Worm (Caenorhabditis elegans) whole organism, young adult: ENCODE data around the gene F35E12.9.
A peak's percentile ranks its signal among the peaks of the same experiment; 100 is the strongest.

Experiments
- B0261.1 ChIP-seq: sonication (generic microtip); optimal IDR thresholded peaks from 2 replicates; lab custom pipeline; 2016; ENCODE audit warnings: mild to moderate bottlenecking, missing genetic modification characterization, moderate library complexity, missing compliant biosample characterization
- hmg-20 ChIP-seq: fragments of 200-800 bp; sonication (Bioruptor generic); IDR thresholded peaks from 2 replicates; pipeline ENCODE4 v1.3.6; 2022; ENCODE audit warnings: missing genetic modification reagents, missing genetic modification characterization, missing compliant biosample characterization
- snpc-4 ChIP-seq, 5 experiments: fragments of 150-350 bp in 1 of 5; sonication (generic microtip) in 4 of 5; optimal IDR thresholded peaks; 2 replicates each; lab custom pipeline; 2014 to 2018; ENCODE audit warnings: missing genetic modification characterization in 5 of 5, missing biosample characterization in 3 of 5, antibody characterized with exemption in 2 of 5, mild to moderate bottlenecking in 2 of 5, missing compliant biosample characterization in 2 of 5, missing genotype in 2 of 5, moderate library complexity in 2 of 5, missing genetic modification reagents in 1 of 5
- ztf-18 ChIP-seq: sonication (generic microtip); optimal IDR thresholded peaks from 2 replicates; lab custom pipeline; 2016; ENCODE audit warnings: missing genotype, mild to moderate bottlenecking, missing genetic modification characterization, missing compliant biosample characterization

DNA sequence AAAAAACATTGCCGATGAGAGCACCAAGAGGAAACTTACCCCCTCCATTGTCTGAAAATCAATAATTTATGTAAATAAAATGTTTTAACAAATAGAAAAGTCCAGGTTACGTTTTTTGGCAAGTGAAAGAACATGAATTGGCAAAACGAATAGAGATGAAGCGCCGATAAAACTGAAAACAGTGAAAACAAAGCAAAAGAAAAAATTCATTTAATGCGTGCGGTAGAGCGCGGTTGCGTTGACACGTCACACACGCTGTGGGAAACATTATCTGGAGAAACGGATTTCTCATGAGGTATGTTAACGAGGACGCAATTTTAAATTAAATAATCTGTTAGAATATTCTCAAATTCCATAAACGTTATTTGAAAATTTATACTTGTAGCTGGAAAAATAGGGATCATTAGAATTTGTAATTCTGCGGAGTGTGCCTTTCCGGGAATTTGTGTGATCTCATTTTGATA is 29.7 kb downstream of the F35E12.9 start, which contains the start of gene zipt-9:
- TF ChIP-seq hmg-20 (GFP tag; lab: Robert Waterston, UW) (no peak), ztf-18 (peak; percentile 68), snpc-4 (GFP tag; optimal IDR thresholded peaks at IDR 0.05; lab: Kevin White, UChicago) (no peak), snpc-4 (tag; optimal IDR thresholded peaks at IDR 0.05; lab: Kevin White, UChicago) (peak in 2 of 4 experiments; percentile 16 to 63), B0261.1 (tag; lab: Kevin White, UChicago) (no peak)
